Worm (Caenorhabditis elegans) whole organism, mixed stage, embryonic: ENCODE data around the gene F58E6.6.

Experiments used
- M03D4.4 ChIP-seq: sonication (generic microtip); optimal IDR thresholded peaks from 2 replicates; lab custom pipeline; 2017; ENCODE audit warnings: mild to moderate bottlenecking, missing genetic modification characterization, missing compliant biosample characterization
- blmp-1 ChIP-seq: fragments of 150-350 bp; optimal IDR thresholded peaks from 2 replicates; lab custom pipeline; 2014; ENCODE audit warnings: missing biosample characterization, missing genetic modification characterization
- ceh-39 ChIP-seq: fragments of 150-350 bp; optimal IDR thresholded peaks from 2 replicates; lab custom pipeline; 2014; ENCODE audit warnings: missing biosample characterization, missing genetic modification characterization
- ceh-43 ChIP-seq: fragments of 200-800 bp; sonication (Bioruptor generic); optimal IDR thresholded peaks from 2 replicates; lab custom pipeline; 2018; ENCODE audit warnings: mild to moderate bottlenecking, missing genetic modification characterization, moderate library complexity, missing compliant biosample characterization
- ces-1 ChIP-seq: fragments of 150-350 bp; optimal IDR thresholded peaks from 2 replicates; lab custom pipeline; 2014; ENCODE audit warnings: missing biosample characterization, missing genetic modification reagents, missing genetic modification characterization
- cnd-1 ChIP-seq: fragments of 200-800 bp; sonication (Bioruptor generic); optimal IDR thresholded peaks from 2 replicates; lab custom pipeline; 2018; ENCODE audit warnings: mild to moderate bottlenecking, missing genetic modification characterization, missing compliant biosample characterization
- drap-1 ChIP-seq: fragments of 200-800 bp; sonication (Bioruptor generic); optimal IDR thresholded peaks from 3 replicates; lab custom pipeline; 2018; ENCODE audit warnings: mild to moderate bottlenecking, missing genetic modification characterization, missing compliant biosample characterization
- elt-1 ChIP-seq: sonication (generic microtip); optimal IDR thresholded peaks from 2 replicates; lab custom pipeline; 2017; ENCODE audit warnings: missing genetic modification characterization, mild to moderate bottlenecking, missing compliant biosample characterization, antibody characterized with exemption, moderate library complexity, borderline replicate concordance; ENCODE audit not compliant: insufficient read depth
- elt-3 ChIP-seq: fragments of 150-350 bp; optimal IDR thresholded peaks from 2 replicates; lab custom pipeline; 2014; ENCODE audit warnings: missing biosample characterization, missing genetic modification characterization
- flh-1 ChIP-seq: fragments of 200-800 bp; sonication (Bioruptor generic); optimal IDR thresholded peaks from 2 replicates; lab custom pipeline; 2018; ENCODE audit warnings: mild to moderate bottlenecking, missing genetic modification characterization, moderate library complexity, missing compliant biosample characterization
- ham-2 ChIP-seq: fragments of 200-800 bp; sonication (Bioruptor generic); optimal IDR thresholded peaks from 2 replicates; lab custom pipeline; 2018; ENCODE audit warnings: mild to moderate bottlenecking, missing genetic modification characterization, missing compliant biosample characterization
- hlh-1 ChIP-seq: fragments of 150-350 bp; optimal IDR thresholded peaks from 2 replicates; lab custom pipeline; 2014; ENCODE audit warnings: missing biosample characterization, missing genetic modification reagents, missing genetic modification characterization
- lin-32 ChIP-seq: fragments of 200-800 bp; sonication (Bioruptor generic); optimal IDR thresholded peaks from 2 replicates; lab custom pipeline; 2018; ENCODE audit warnings: mild to moderate bottlenecking, missing genetic modification characterization, missing compliant biosample characterization
- lsy-2 ChIP-seq: fragments of 150-350 bp; optimal IDR thresholded peaks from 2 replicates; lab custom pipeline; 2014; ENCODE audit warnings: missing biosample characterization, missing genetic modification characterization
- mab-5 ChIP-seq: fragments of 150-350 bp; optimal IDR thresholded peaks from 2 replicates; lab custom pipeline; 2014; ENCODE audit warnings: missing biosample characterization, missing genetic modification characterization
- mep-1 ChIP-seq: fragments of 150-350 bp; optimal IDR thresholded peaks from 2 replicates; lab custom pipeline; 2017; ENCODE audit warnings: missing biosample characterization, missing genetic modification reagents, missing genetic modification characterization, inconsistent platforms
- mls-2 ChIP-seq: sonication (generic microtip); optimal IDR thresholded peaks from 2 replicates; lab custom pipeline; 2016; ENCODE audit warnings: mild to moderate bottlenecking, missing genetic modification characterization, moderate library complexity, missing compliant biosample characterization
- nhr-12 ChIP-seq: fragments of 150-350 bp; optimal IDR thresholded peaks from 2 replicates; lab custom pipeline; 2014; ENCODE audit warnings: missing biosample characterization, missing genetic modification characterization
- nhr-2 ChIP-seq: fragments of 150-350 bp; optimal IDR thresholded peaks from 2 replicates; lab custom pipeline; 2014; ENCODE audit warnings: missing biosample characterization, missing genetic modification characterization
- nhr-237 ChIP-seq: fragments of 150-350 bp; optimal IDR thresholded peaks from 2 replicates; lab custom pipeline; 2014; ENCODE audit warnings: missing biosample characterization, missing genetic modification characterization
- nhr-28 ChIP-seq: fragments of 150-350 bp; optimal IDR thresholded peaks from 2 replicates; lab custom pipeline; 2014; ENCODE audit warnings: missing biosample characterization, missing genetic modification characterization
- nhr-76 ChIP-seq: sonication (generic microtip); optimal IDR thresholded peaks from 2 replicates; lab custom pipeline; 2017; ENCODE audit warnings: missing biosample characterization, missing genetic modification characterization
- sem-2 ChIP-seq: fragments of 200-800 bp; sonication (Bioruptor generic); optimal IDR thresholded peaks from 2 replicates; lab custom pipeline; 2018; ENCODE audit warnings: mild to moderate bottlenecking, missing genetic modification characterization, missing compliant biosample characterization
- snpc-4 ChIP-seq: fragments of 150-350 bp; optimal IDR thresholded peaks from 2 replicates; lab custom pipeline; 2014; ENCODE audit warnings: missing biosample characterization, missing genetic modification characterization
- sptf-1 ChIP-seq: sonication (generic microtip); optimal IDR thresholded peaks from 2 replicates; lab custom pipeline; 2017; ENCODE audit warnings: mild to moderate bottlenecking, missing genetic modification characterization, moderate library complexity, missing compliant biosample characterization
- tbx-8 ChIP-seq: fragments of 200-800 bp; sonication (Bioruptor generic); optimal IDR thresholded peaks from 2 replicates; lab custom pipeline; 2018; ENCODE audit warnings: mild to moderate bottlenecking, missing genetic modification characterization, moderate library complexity, missing compliant biosample characterization
- unc-120 ChIP-seq: sonication (generic microtip); optimal IDR thresholded peaks from 2 replicates; lab custom pipeline; 2017; ENCODE audit warnings: missing genetic modification characterization, missing compliant biosample characterization; ENCODE audit not compliant: poor library complexity, severe bottlenecking
- unc-62 ChIP-seq: fragments of 150-350 bp; optimal IDR thresholded peaks from 2 replicates; lab custom pipeline; 2014; ENCODE audit warnings: missing biosample characterization, missing genetic modification reagents, missing genetic modification characterization
- zip-8 ChIP-seq: fragments of 150-350 bp; optimal IDR thresholded peaks from 2 replicates; lab custom pipeline; 2014; ENCODE audit warnings: missing biosample characterization, missing genetic modification characterization
- ztf-11 ChIP-seq: fragments of 150-350 bp; optimal IDR thresholded peaks from 2 replicates; lab custom pipeline; 2014; ENCODE audit warnings: missing biosample characterization, missing genetic modification characterization

Gene F58E6.6

ce11 chrV:9714909-9715308 is 37.9 kb downstream of the F58E6.6 start, which contains the start of gene F40F9.3:
Gene F40F9.3, plus strand, starts transcription at chrV:9715209.
- no peak for TF ChIP-seq sptf-1 (tag; lab: Kevin White, UChicago)
- no peak for TF ChIP-seq M03D4.4 (tag; lab: Kevin White, UChicago)
- no peak for TF ChIP-seq snpc-4 (tag; lab: Kevin White, UChicago)
- no peak for TF ChIP-seq elt-1 (tag; lab: Kevin White, UChicago)
- no peak for TF ChIP-seq ham-2
- no peak for TF ChIP-seq cnd-1 (tag; lab: Kevin White, UChicago)
- no peak for TF ChIP-seq ces-1 (GFP tag; lab: Kevin White, UChicago)
- TF ChIP-seq ceh-39: no peak
- TF ChIP-seq nhr-28 (tag; lab: Kevin White, UChicago): no peak
- TF ChIP-seq nhr-76: no peak
- TF ChIP-seq elt-3: no peak
- no peak for TF ChIP-seq mls-2
- no peak for TF ChIP-seq sem-2 (GFP tag; lab: Kevin White, UChicago)
- TF ChIP-seq blmp-1 (tag; lab: Kevin White, UChicago): no peak
- no peak for TF ChIP-seq ceh-43 (GFP tag; lab: Kevin White, UChicago)
- no peak for TF ChIP-seq nhr-237 (tag; lab: Kevin White, UChicago)
- no peak for TF ChIP-seq ztf-11 (tag; lab: Kevin White, UChicago)
- no peak for TF ChIP-seq nhr-2
- TF ChIP-seq flh-1 (GFP tag; lab: Kevin White, UChicago): no peak
- TF ChIP-seq drap-1 (GFP tag; lab: Kevin White, UChicago): no peak

DNA sequence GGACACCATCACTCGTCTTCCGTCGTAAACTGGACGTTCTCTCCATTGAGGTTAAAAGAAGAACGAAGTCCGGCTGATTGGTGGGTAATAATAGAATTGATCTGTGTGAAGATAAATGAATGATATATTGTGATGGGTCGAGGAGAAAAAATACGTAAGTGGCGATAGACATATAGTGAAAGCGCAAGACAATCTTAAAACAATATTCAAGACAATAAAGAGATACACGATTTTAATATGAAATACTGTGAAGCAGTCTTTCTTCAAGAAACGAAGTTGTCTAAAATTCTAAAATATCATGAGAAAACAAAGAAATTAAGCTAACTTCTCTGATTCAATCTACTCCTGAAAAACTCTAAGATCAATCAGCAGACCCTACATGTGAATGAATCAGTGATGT is 39.3 kb downstream of the F58E6.6 start, which contains the start of gene F40F9.10:
Gene F40F9.10, minus strand, starts transcription at position 101 of the 400 bp plus-strand sequence.
- TF ChIP-seq ceh-39: no peak
- TF ChIP-seq nhr-76: no peak
- TF ChIP-seq mab-5 (tag; lab: Kevin White, UChicago): no peak
- TF ChIP-seq sptf-1 (tag; lab: Kevin White, UChicago): no peak
- TF ChIP-seq drap-1 (GFP tag; lab: Kevin White, UChicago): no peak
- TF ChIP-seq unc-120 (tag; lab: Kevin White, UChicago): no peak
- TF ChIP-seq nhr-28 (tag; lab: Kevin White, UChicago): no peak
- no peak for TF ChIP-seq snpc-4 (tag; lab: Kevin White, UChicago)
- TF ChIP-seq sem-2 (GFP tag; lab: Kevin White, UChicago): no peak
- TF ChIP-seq lin-32 (GFP tag; lab: Kevin White, UChicago): no peak
- TF ChIP-seq elt-3: no peak
- no peak for TF ChIP-seq nhr-12 (tag; lab: Kevin White, UChicago)
- TF ChIP-seq ztf-11 (tag; lab: Kevin White, UChicago): no peak
- TF ChIP-seq ceh-43 (GFP tag; lab: Kevin White, UChicago): no peak
- TF ChIP-seq hlh-1 (tag; lab: Kevin White, UChicago): no peak
- TF ChIP-seq lsy-2 (tag; lab: Kevin White, UChicago): no peak
- TF ChIP-seq unc-62 (GFP tag; lab: Kevin White, UChicago): no peak
- TF ChIP-seq, all 35 proteins: peak for 0

- no peak for TF ChIP-seq nhr-237 (tag; lab: Kevin White, UChicago)
- no peak for TF ChIP-seq tbx-8 (GFP tag; lab: Kevin White, UChicago)
- TF ChIP-seq zip-8 (tag; lab: Kevin White, UChicago): no peak
- TF ChIP-seq nhr-12 (tag; lab: Kevin White, UChicago): no peak
- TF ChIP-seq sptf-1 (tag; lab: Kevin White, UChicago): no peak
- no peak for TF ChIP-seq mab-5 (tag; lab: Kevin White, UChicago)
- no peak for TF ChIP-seq mep-1 (tag; lab: Kevin White, UChicago)
- TF ChIP-seq snpc-4 (tag; lab: Kevin White, UChicago): no peak
Observed at ce11 chrV:9712418-9713173, 40.2 kb downstream of the F58E6.6 start.

DNA sequence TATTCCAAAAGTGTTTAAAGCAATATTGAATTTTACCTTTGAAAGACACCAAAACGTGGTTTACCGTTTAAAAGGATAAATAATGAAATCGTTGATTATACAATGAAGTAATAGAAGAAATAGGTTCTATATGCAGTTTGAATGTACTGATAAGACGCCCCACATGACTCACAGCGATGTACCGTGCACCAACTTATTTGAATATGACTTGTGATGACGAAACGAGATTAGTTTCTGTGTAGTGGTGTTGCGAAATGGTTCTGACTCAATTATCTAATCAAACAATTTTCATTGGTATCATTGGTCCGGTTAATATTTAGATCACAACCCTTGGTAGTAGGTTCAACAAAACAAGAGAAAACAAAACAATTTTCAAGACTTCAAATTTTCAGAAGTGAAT is 41.6 kb downstream of the F58E6.6 start:
- no peak for TF ChIP-seq drap-1 (GFP tag; lab: Kevin White, UChicago)
- no peak for TF ChIP-seq nhr-76
- TF ChIP-seq nhr-12 (tag; lab: Kevin White, UChicago): no peak
- TF ChIP-seq unc-120 (tag; lab: Kevin White, UChicago): no peak
- TF ChIP-seq flh-1 (GFP tag; lab: Kevin White, UChicago): no peak
